Worm (Caenorhabditis elegans): Measurements from ENCODE around the gene F18H3.1.

Gene F18H3.1

DNA sequence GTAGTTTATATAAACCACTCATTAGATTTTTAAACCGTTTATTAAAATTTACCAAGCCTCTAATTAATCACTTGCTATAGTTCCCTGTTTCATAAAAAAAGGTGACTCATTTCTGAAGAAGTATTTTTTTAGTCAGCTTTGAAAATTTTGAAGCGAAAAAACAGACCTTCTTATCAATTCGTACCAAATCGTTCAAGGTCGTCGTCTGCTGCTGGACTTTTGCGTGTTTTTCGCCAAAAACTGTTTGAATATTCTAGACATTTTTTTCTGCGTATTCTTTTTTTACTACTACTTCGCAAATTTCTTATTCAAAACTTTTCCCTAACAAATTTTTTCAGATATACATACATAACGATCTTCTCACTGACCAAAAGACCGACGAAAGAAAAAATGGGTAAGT, 22.8 kb downstream of the F18H3.1 start, which contains the start of gene cah-4:
Gene cah-4 (plus strand): TSS at position 339 of the 400 bp plus-strand sequence.
- TF ChIP-seq nhr-2 (tag; optimal IDR thresholded peaks at IDR 0.05) (no peak), ham-2 (GFP tag; optimal IDR thresholded peaks at IDR 0.05) (no peak), M03D4.4 (tag; optimal IDR thresholded peaks at IDR 0.05) (no peak), lin-32 (GFP tag; optimal IDR thresholded peaks at IDR 0.05) (no peak), ces-1 (GFP tag; optimal IDR thresholded peaks at IDR 0.05) (no peak), bed-3 (GFP tag; optimal IDR thresholded peaks at IDR 0.05) (no peak), elt-1 (tag; optimal IDR thresholded peaks at IDR 0.05; ENCODE audit: borderline replicate concordance, insufficient read depth) (no peak), mep-1 (tag; optimal IDR thresholded peaks at IDR 0.05) (no peak), nhr-12 (tag; optimal IDR thresholded peaks at IDR 0.05) (no peak), lsy-2 (tag; optimal IDR thresholded peaks at IDR 0.05) (no peak), flh-1 (GFP tag; optimal IDR thresholded peaks at IDR 0.05) (no peak), ztf-11 (tag; optimal IDR thresholded peaks at IDR 0.05) (no peak), elt-3 (tag; optimal IDR thresholded peaks at IDR 0.05) (no peak)

DNA sequence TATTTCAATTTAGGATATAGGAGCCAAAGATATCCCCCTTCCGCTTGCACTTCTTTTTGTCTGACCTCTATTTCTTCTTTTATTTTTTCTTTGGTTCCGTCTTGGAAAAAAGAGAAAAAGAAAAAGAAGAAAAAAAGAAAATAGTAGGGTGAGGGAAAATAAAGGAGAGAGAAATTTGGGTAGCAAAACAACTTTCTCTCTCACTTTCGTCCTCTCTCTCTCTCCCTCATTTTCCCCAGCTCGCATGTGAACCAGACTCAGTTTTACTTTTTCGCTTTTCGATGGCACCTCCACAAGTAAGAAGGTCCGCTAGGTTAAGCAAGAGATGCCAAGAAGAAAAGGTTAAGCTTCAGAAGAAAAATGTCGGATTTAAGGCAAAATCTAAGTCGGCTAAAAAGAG, 23.3 kb downstream of the F18H3.1 start:
- no peak for TF ChIP-seq bed-3 (GFP tag; optimal IDR thresholded peaks at IDR 0.05)
- no peak for TF ChIP-seq unc-62 (GFP tag; optimal IDR thresholded peaks at IDR 0.05)
- TF ChIP-seq ces-1 (GFP tag; optimal IDR thresholded peaks at IDR 0.05): peak; percentile 51

DNA sequence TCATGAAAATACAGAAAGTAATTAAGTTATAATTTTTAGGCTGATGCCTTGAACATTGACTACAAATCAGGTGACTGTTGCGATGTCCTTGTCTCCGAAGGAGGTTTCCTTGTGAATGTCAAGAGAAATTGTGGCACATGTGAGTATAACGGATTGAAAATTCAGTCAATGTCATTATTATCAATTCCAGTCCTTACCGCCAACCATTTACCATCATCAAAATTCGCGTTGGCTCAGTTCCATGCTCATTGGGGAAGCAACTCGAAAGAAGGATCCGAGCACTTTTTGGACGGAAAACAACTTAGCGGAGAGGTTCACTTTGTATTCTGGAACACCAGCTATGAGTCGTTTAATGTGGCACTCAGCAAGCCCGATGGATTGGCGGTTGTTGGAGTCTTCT, 23.9 kb downstream of the F18H3.1 start:
- TF ChIP-seq mab-5 (tag; optimal IDR thresholded peaks at IDR 0.05): no peak
- TF ChIP-seq unc-62 (GFP tag; optimal IDR thresholded peaks at IDR 0.05): no peak
- TF ChIP-seq elt-1 (tag; optimal IDR thresholded peaks at IDR 0.05; ENCODE audit: borderline replicate concordance, insufficient read depth): no peak
- no peak for TF ChIP-seq zip-8 (tag; optimal IDR thresholded peaks at IDR 0.05)
- TF ChIP-seq drap-1 (GFP tag; optimal IDR thresholded peaks at IDR 0.05): no peak
- no peak for TF ChIP-seq snpc-4 (tag; optimal IDR thresholded peaks at IDR 0.05)
- no peak for TF ChIP-seq M03D4.4 (tag; optimal IDR thresholded peaks at IDR 0.05)
- TF ChIP-seq nhr-12 (tag; optimal IDR thresholded peaks at IDR 0.05): no peak
- TF ChIP-seq elt-3 (tag; optimal IDR thresholded peaks at IDR 0.05): no peak
- TF ChIP-seq pha-4 (tag; optimal IDR thresholded peaks at IDR 0.05): no peak

DNA sequence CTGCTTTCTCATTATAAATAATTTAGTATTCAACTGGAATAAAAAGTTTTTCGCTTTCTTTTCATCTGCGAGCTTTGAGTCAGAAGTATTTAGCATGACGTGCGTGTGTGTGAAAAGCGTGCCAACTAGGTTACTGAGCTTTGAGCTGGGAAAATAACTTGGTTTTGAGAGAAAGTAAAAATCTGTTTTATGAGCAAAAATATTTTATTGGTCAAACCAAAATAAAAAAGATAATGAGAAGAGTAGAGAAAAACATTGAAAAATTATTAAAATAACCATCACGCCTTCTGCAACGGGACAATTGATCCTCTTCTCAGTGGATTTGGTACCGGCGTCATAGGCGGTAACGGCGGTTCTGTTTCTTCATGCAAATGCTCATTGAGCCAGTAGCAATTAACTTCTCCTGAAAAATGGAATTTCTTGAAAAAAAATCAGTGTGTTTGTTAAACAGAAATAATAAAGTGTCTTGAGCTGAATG, 25.1 kb downstream of the F18H3.1 start:
- no peak for TF ChIP-seq lin-32 (GFP tag; optimal IDR thresholded peaks at IDR 0.05)
- TF ChIP-seq ces-1 (GFP tag; optimal IDR thresholded peaks at IDR 0.05): peak; percentile 25

DNA sequence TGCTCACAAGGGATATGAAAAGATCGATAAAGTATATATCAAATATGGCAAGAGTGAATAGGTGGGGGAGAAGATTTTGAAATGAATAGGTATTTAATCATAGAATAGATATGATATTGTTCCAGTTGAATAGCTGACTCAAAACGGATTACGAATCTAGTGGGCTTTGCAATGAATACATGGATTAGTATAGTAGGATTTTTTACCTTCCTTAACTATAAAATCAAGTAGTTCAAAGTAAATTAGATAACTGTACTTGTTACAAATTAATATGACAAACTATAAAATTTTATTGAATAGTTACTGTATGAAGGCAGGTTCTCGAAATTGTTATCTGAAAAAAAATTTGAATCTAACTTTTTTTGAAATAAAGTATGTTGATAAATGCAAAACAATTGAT, 31.4 kb downstream of the F18H3.1 start, which contains the start of gene odr-1:
Gene odr-1 (minus strand): TSS at position 101 of the 400 bp plus-strand sequence.
- no peak for TF ChIP-seq mab-5 (tag; optimal IDR thresholded peaks at IDR 0.05)
- TF ChIP-seq blmp-1 (tag; optimal IDR thresholded peaks at IDR 0.05): no peak
- no peak for TF ChIP-seq tbx-8 (GFP tag; optimal IDR thresholded peaks at IDR 0.05)
- no peak for TF ChIP-seq elt-3 (tag; optimal IDR thresholded peaks at IDR 0.05)
- no peak for TF ChIP-seq nhr-237 (tag; optimal IDR thresholded peaks at IDR 0.05)
- TF ChIP-seq sptf-1 (tag; optimal IDR thresholded peaks at IDR 0.05): no peak
- no peak for TF ChIP-seq hlh-1 (tag; optimal IDR thresholded peaks at IDR 0.05)
- TF ChIP-seq zip-8 (tag; optimal IDR thresholded peaks at IDR 0.05): no peak
- TF ChIP-seq bed-3 (GFP tag; optimal IDR thresholded peaks at IDR 0.05): no peak
- no peak for TF ChIP-seq lsy-2 (tag; optimal IDR thresholded peaks at IDR 0.05)

DNA sequence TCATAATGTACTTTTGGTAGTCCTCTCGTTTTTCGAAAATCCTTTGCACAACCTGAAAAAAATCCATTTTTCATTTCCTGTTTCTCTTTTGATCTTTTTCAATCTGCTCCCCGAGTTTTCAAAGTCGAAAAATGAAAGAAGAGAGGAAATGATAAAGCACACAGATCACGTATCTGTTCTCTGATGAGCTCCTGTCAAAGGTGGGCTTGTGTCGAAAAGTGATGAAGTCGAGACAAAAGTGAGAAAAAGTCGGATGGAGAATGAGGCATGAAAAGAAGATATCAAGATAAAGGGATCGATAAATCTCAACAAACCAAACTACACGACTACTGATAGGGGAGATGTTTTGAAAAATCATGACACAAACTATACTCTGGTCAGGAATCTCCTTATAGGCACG, 35.6 kb downstream of the F18H3.1 start:
- no peak for TF ChIP-seq blmp-1 (tag; optimal IDR thresholded peaks at IDR 0.05)
- TF ChIP-seq ceh-83 (GFP tag; optimal IDR thresholded peaks at IDR 0.05): no peak
- TF ChIP-seq unc-62 (GFP tag; optimal IDR thresholded peaks at IDR 0.05): peak; percentile 67
- peak; percentile 41 for TF ChIP-seq unc-120 (tag; optimal IDR thresholded peaks at IDR 0.05; ENCODE audit: poor library complexity, severe bottlenecking)

DNA sequence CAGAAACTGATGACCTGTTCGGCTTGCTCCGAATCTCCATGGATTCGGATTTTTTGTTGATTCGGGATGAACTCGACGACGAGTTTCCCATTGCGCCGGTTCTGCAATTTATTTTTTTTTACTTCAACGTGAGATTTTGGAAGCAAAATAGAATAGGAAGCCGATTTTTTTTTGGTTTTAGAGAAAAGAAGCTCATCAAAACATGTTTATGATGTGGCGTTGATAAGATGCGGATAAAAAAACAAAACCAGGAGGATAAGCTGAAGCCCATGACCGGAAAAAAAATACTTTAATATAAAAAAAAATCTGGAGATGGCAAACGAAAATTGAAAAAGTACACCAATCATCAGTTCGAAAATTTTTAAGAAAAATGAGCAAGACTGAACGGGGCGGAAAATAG, 36.6 kb downstream of the F18H3.1 start, which contains the start of gene glb-20:
Gene glb-20 (minus strand): TSS at position 101 of the 400 bp plus-strand sequence.
- TF ChIP-seq cnd-1 (tag; optimal IDR thresholded peaks at IDR 0.05) (no peak), drap-1 (GFP tag; optimal IDR thresholded peaks at IDR 0.05) (no peak), lsy-2 (tag; optimal IDR thresholded peaks at IDR 0.05) (no peak), nhr-2 (tag; optimal IDR thresholded peaks at IDR 0.05) (no peak), hlh-1 (tag; optimal IDR thresholded peaks at IDR 0.05) (no peak), lin-32 (GFP tag; optimal IDR thresholded peaks at IDR 0.05) (no peak), ztf-11 (tag; optimal IDR thresholded peaks at IDR 0.05) (no peak), mls-2 (tag; optimal IDR thresholded peaks at IDR 0.05) (no peak), snpc-4 (tag; optimal IDR thresholded peaks at IDR 0.05) (no peak), tbx-8 (GFP tag; optimal IDR thresholded peaks at IDR 0.05) (no peak), ces-1 (GFP tag; optimal IDR thresholded peaks at IDR 0.05) (no peak), sptf-1 (tag; optimal IDR thresholded peaks at IDR 0.05) (no peak), ceh-83 (GFP tag; optimal IDR thresholded peaks at IDR 0.05) (no peak), mep-1 (tag; optimal IDR thresholded peaks at IDR 0.05) (no peak), unc-120 (tag; optimal IDR thresholded peaks at IDR 0.05; ENCODE audit: poor library complexity, severe bottlenecking) (no peak)
